Fruit fly (Drosophila melanogaster): ENCODE data around the gene CG10077.

Gene CG10077

dm6 chr3L:6979387-6980249, 23.9 kb upstream of the CG10077 start, which contains the start of gene Galphai (continued):
- no peak for TF ChIP-seq D19B (GFP tag; optimal IDR thresholded peaks at IDR 0.05)
- no peak for TF ChIP-seq CG5245 (GFP tag; optimal IDR thresholded peaks at IDR 0.05)
- TF ChIP-seq CG7556 (GFP tag; optimal IDR thresholded peaks at IDR 0.05) = no peak
- no peak for TF ChIP-seq tgo (GFP tag; IDR thresholded peaks at IDR 0.05)
- TF ChIP-seq CG8359 (GFP tag; optimal IDR thresholded peaks at IDR 0.05; ENCODE audit: borderline replicate concordance) = no peak
- no peak for TF ChIP-seq CG3407 (GFP tag; optimal IDR thresholded peaks at IDR 0.05)
- TF ChIP-seq CG9215 (GFP tag; IDR thresholded peaks at IDR 0.05) = no peak
- no peak for TF ChIP-seq ranshi (GFP tag; IDR thresholded peaks at IDR 0.05)
- TF ChIP-seq CG13287 (GFP tag; IDR thresholded peaks at IDR 0.05; ENCODE audit: partially characterized antibody) = peak; percentile 72
- TF ChIP-seq MTF-1 (GFP tag; optimal IDR thresholded peaks at IDR 0.05; ENCODE audit: borderline replicate concordance) = no peak
- no peak for TF ChIP-seq fd102C (GFP tag; optimal IDR thresholded peaks at IDR 0.05)
- peak; percentile 40 for TF ChIP-seq slbo (GFP tag; IDR thresholded peaks at IDR 0.05)
- TF ChIP-seq Camta (GFP tag; optimal IDR thresholded peaks at IDR 0.05) = no peak
- TF ChIP-seq B-H1 (GFP tag; IDR thresholded peaks at IDR 0.05) = no peak
- TF ChIP-seq CG1603 (tag; optimal IDR thresholded peaks at IDR 0.05) = peak; percentile 96
- TF ChIP-seq Dfd (GFP tag; optimal IDR thresholded peaks at IDR 0.05) = no peak
- peak; percentile 47 for TF ChIP-seq caup (GFP tag; optimal IDR thresholded peaks at IDR 0.05; ENCODE audit: severe bottlenecking)
- TF ChIP-seq so (GFP tag; IDR thresholded peaks at IDR 0.05) = peak; percentile 20; the same call in 1 of the 3 replicates
- TF ChIP-seq tna (GFP tag; IDR thresholded peaks at IDR 0.05; ENCODE audit: partially characterized antibody) = no peak
- peak; percentile 11 for TF ChIP-seq CG4820 (GFP tag; optimal IDR thresholded peaks at IDR 0.05)
- TF ChIP-seq Mad (GFP tag; optimal IDR thresholded peaks at IDR 0.05) = peak; percentile 59
- TF ChIP-seq CG12769 (tag; optimal IDR thresholded peaks at IDR 0.05) = peak; percentile 60
- no peak for TF ChIP-seq CG5953 (GFP tag; IDR thresholded peaks at IDR 0.05)
- TF ChIP-seq z (GFP tag; IDR thresholded peaks at IDR 0.05) = no peak
- no peak for TF ChIP-seq CG3726 (GFP tag; IDR thresholded peaks at IDR 0.05)
- peak; percentile 67 for TF ChIP-seq CG17829 (tag; optimal IDR thresholded peaks at IDR 0.05)
- peak; percentile 94 for TF ChIP-seq Ets65A (GFP tag)
- no peak for TF ChIP-seq tll (GFP tag; optimal IDR thresholded peaks at IDR 0.05)
- peak; percentile 17; the same call in 1 of the 3 replicates for TF ChIP-seq row (GFP tag; IDR thresholded peaks at IDR 0.05)
- TF ChIP-seq peb (GFP tag; IDR thresholded peaks at IDR 0.05) = no peak
- TF ChIP-seq CG11398 (GFP tag; optimal IDR thresholded peaks at IDR 0.05) = no peak
- TF ChIP-seq Ssrp (tag; optimal IDR thresholded peaks at IDR 0.05) = no peak
- no peak for TF ChIP-seq CG17359 (tag; optimal IDR thresholded peaks at IDR 0.05)
- TF ChIP-seq br (optimal IDR thresholded peaks at IDR 0.05) = no peak
- TF ChIP-seq Optix (GFP tag; IDR thresholded peaks at IDR 0.05) = no peak
- TF ChIP-seq CG15479 (GFP tag; optimal IDR thresholded peaks at IDR 0.05) = peak; percentile 96
- TF ChIP-seq p53 (GFP tag; optimal IDR thresholded peaks at IDR 0.05) = peak; percentile 74
- TF ChIP-seq zen (tag; optimal IDR thresholded peaks at IDR 0.05) = peak; percentile 64
- TF ChIP-seq Bteb2 (GFP tag; optimal IDR thresholded peaks at IDR 0.05) = no peak
- TF ChIP-seq odd (GFP tag; optimal IDR thresholded peaks at IDR 0.05) = no peak
- no peak for TF ChIP-seq CG3065 (GFP tag; optimal IDR thresholded peaks at IDR 0.05)
- no peak for TF ChIP-seq CG14965 (GFP tag; optimal IDR thresholded peaks at IDR 0.05; ENCODE audit: borderline replicate concordance)
- TF ChIP-seq CG17568 (GFP tag; optimal IDR thresholded peaks at IDR 0.05) = no peak
- no peak for TF ChIP-seq chm (GFP tag; IDR thresholded peaks at IDR 0.05)
- TF ChIP-seq CG11247 (GFP tag; IDR thresholded peaks at IDR 0.05) = no peak
- peak; percentile 81 for TF ChIP-seq CG13894 (tag; optimal IDR thresholded peaks at IDR 0.05)
- TF ChIP-seq sens (GFP tag) = peak; percentile 80
- no peak for TF ChIP-seq Blimp-1 (GFP tag; optimal IDR thresholded peaks at IDR 0.05)
- peak; percentile 62 for TF ChIP-seq CG15601 (tag; optimal IDR thresholded peaks at IDR 0.05)

Data from whole organism, embryonic.